Fruit fly (Drosophila melanogaster) S2 (cell line): ENCODE results near the gene fax.

Experiments
- CG8478 ChIP-seq: fragments of >200 bp; optimal IDR thresholded peaks from 2 replicates; lab custom pipeline; 2018
- CTCF ChIP-seq, 2 experiments: fragments of >200 bp; optimal IDR thresholded peaks; 2 replicates each; lab custom pipeline; 2018

DNA sequence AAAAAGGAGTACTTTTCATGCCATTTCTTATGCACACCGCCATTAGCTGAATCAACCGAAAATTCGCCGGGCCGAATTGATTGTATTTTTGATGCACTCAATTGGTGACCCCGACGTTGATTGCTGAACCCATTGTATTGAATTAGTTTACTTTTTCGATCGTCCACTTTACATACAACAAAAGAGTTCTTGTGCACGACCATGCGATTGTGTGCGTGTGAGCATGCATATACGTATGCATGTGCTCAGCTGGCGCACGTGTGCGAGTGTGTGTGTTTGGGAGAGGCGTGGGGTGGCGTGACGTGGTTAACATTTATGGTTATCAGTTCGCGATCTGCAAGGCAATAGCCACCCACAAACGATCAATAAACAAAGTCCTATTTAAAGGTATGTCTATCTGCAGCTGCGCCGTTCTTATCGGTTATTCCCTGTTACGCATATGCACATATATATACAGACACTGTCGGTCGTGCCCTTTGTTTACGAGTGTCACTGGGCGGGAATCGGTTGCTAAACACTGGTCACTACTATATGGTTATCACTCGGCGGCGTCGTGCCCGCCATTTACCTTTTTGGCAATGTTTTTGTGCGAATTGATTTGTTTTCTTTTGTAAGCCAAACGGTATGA, 26.3 kb downstream of the fax start:
- no peak for TF ChIP-seq CG8478 (lab: Kevin White, UChicago)
- TF ChIP-seq CTCF (optimal IDR thresholded peaks at IDR 0.05; lab: Kevin White, UChicago), result no peak
